Worm (Caenorhabditis elegans): Measurements from ENCODE around the gene twk-34.
"Not testable (repeated sequence)": the region's sequence is repeated elsewhere in the genome, so short reads cannot be mapped to it uniquely, and the experiment has no call there.

ce11 chrV:15668200-15668599 is 36.6 kb upstream of the twk-34 start, which contains the start of gene F53E4.1:
- not testable (repeated sequence) for TF ChIP-seq ztf-4, fos-1, snpc-4, fkh-2, ZK546.5, nhr-11 (tag; optimal IDR thresholded peaks at IDR 0.05)

Measured in whole organism, L3 larva.